Worm (Caenorhabditis elegans): ENCODE results near the gene ZC504.1.

DNA sequence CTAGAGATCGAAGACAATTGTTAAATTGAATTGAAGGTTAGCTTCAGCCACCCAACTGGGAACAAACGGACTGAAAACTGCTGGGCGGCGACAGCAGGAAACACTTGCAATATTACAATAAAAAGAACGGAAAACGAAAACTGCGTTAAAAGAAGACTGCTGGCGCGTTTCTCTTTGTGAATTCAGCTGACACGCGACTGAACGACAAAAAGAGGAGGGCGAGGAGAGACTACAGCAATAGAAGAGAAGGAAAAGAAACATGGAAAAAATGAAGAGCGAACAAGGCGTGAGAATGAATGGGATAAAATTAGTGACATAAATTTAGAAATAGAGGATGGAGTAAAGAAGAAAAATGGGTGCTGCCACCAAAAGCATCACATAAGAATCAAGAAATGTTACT lies 29.3 kb upstream of the ZC504.1 start:
- TF ChIP-seq ztf-11 (tag; optimal IDR thresholded peaks at IDR 0.05) (peak; percentile 27), hlh-1 (tag; optimal IDR thresholded peaks at IDR 0.05) (peak; percentile 39), nhr-28 (tag; optimal IDR thresholded peaks at IDR 0.05) (no peak), lin-13 (tag; optimal IDR thresholded peaks at IDR 0.05) (no peak), snpc-4 (tag; optimal IDR thresholded peaks at IDR 0.05) (no peak), drap-1 (GFP tag; optimal IDR thresholded peaks at IDR 0.05) (peak; percentile 45), ceh-43 (GFP tag; optimal IDR thresholded peaks at IDR 0.05) (no peak), unc-62 (GFP tag; optimal IDR thresholded peaks at IDR 0.05) (peak; percentile 78), pha-4 (tag; optimal IDR thresholded peaks at IDR 0.05) (peak; percentile 39), elt-1 (tag; optimal IDR thresholded peaks at IDR 0.05; ENCODE audit: borderline replicate concordance, insufficient read depth) (no peak), unc-120 (tag; optimal IDR thresholded peaks at IDR 0.05; ENCODE audit: poor library complexity, severe bottlenecking) (peak; percentile 82), elt-3 (tag; optimal IDR thresholded peaks at IDR 0.05) (no peak)

Data from whole organism, mixed stage, embryonic.